Worm (Caenorhabditis elegans): ENCODE measurements around the gene ZK402.1.
A peak's percentile ranks its signal among the peaks of the same experiment; 100 is the strongest.

ZK402.1 gene

DNA sequence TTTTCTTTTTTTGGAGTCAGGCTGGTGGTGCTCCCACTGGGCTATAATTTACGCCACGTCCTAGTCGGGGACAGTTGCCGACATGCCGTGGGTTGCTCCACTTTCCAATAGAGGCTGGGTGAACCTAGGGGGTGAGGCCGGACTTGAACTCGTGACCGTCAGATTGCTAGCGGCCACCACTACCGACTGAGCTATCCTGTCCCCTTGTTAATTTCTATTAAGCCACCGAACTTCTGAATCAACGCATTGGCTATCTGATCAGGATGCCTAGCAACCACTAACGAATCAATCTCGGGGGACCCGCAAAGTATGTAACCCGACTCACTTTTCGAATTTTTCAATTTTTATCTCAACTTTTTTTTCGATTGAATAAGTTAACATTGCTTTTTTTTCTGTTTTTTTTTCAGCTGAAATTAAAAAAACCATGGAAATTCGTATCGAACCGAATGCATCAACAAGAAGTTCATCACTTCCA lies 17.1 kb upstream of the ZK402.1 start, which contains the start of gene F56C3.1 (continued):
- 0 out of 2 replicates have a peak, but pooled peaks have one; percentile 33 for TF ChIP-seq egl-43 (GFP tag; IDR thresholded peaks at IDR 0.05)
- TF ChIP-seq lin-1 (GFP tag; IDR thresholded peaks at IDR 0.05) = no peak
- no peak for TF ChIP-seq nhr-10 (tag; optimal IDR thresholded peaks at IDR 0.05)
- no peak for TF ChIP-seq ceh-62 (tag; optimal IDR thresholded peaks at IDR 0.05)
- no peak for TF ChIP-seq madf-9 (GFP tag; conservative IDR thresholded peaks at IDR 0.05)
- no peak for TF ChIP-seq hlh-30 (tag; optimal IDR thresholded peaks at IDR 0.05; ENCODE audit: insufficient read depth)
- TF ChIP-seq mep-1 (tag; optimal IDR thresholded peaks at IDR 0.05) = no peak
- TF ChIP-seq ama-1 (optimal IDR thresholded peaks at IDR 0.05) = no peak
- TF ChIP-seq nhr-111 (GFP tag; optimal IDR thresholded peaks at IDR 0.05) = no peak
- no peak for TF ChIP-seq nhr-76 (tag; optimal IDR thresholded peaks at IDR 0.05)
- no peak for TF ChIP-seq ceh-32 (tag; optimal IDR thresholded peaks at IDR 0.05; ENCODE audit: poor library complexity)
- peak; percentile 31; the same call in 1 of the 2 replicates for TF ChIP-seq lin-38 (GFP tag; IDR thresholded peaks at IDR 0.05)
- no peak for TF ChIP-seq dmd-8 (GFP tag; IDR thresholded peaks at IDR 0.05)
- TF ChIP-seq D1046.2 (GFP tag; IDR thresholded peaks at IDR 0.05) = no peak
- no peak for TF ChIP-seq T26A8.4 (GFP tag; IDR thresholded peaks at IDR 0.05)
- no peak for TF ChIP-seq nhr-41 (GFP tag; IDR thresholded peaks at IDR 0.05)
- no peak for TF ChIP-seq hif-1 (tag; optimal IDR thresholded peaks at IDR 0.05)
- no peak for TF ChIP-seq nhr-77 (tag; optimal IDR thresholded peaks at IDR 0.05)
- no peak for TF ChIP-seq ceh-82 (tag; optimal IDR thresholded peaks at IDR 0.05)
- no peak for TF ChIP-seq unc-130 (GFP tag; optimal IDR thresholded peaks at IDR 0.05)
- no peak for TF ChIP-seq dve-1 (tag; optimal IDR thresholded peaks at IDR 0.05; ENCODE audit: insufficient read depth)
- no peak for TF ChIP-seq tag-97 (GFP tag; IDR thresholded peaks at IDR 0.05)
- TF ChIP-seq ctbp-1 (GFP tag; IDR thresholded peaks at IDR 0.05) = no peak
- no peak for TF ChIP-seq lin-13 (GFP tag; optimal IDR thresholded peaks at IDR 0.05)
- TF ChIP-seq nhr-42 (GFP tag; IDR thresholded peaks at IDR 0.05) = peak; percentile 55; the same call in 1 of the 2 replicates
- no peak for TF ChIP-seq lin-15B (tag; optimal IDR thresholded peaks at IDR 0.05)
- TF ChIP-seq nhr-237 (tag; optimal IDR thresholded peaks at IDR 0.05) = no peak
- peak; percentile 73 for TF ChIP-seq hmg-1.1 (GFP tag; IDR thresholded peaks at IDR 0.05)
- no peak for TF ChIP-seq nhr-6 (tag; optimal IDR thresholded peaks at IDR 0.05)
- no peak for TF ChIP-seq attf-4 (tag; optimal IDR thresholded peaks at IDR 0.05)
- no peak for TF ChIP-seq snpc-1.2 (GFP tag; IDR thresholded peaks at IDR 0.05)
- TF ChIP-seq nhr-102 (tag; optimal IDR thresholded peaks at IDR 0.05) = peak; percentile 34
- 0 out of 2 replicates have a peak, but pooled peaks have one; percentile 47 for TF ChIP-seq php-3 (GFP tag; IDR thresholded peaks at IDR 0.05)

DNA sequence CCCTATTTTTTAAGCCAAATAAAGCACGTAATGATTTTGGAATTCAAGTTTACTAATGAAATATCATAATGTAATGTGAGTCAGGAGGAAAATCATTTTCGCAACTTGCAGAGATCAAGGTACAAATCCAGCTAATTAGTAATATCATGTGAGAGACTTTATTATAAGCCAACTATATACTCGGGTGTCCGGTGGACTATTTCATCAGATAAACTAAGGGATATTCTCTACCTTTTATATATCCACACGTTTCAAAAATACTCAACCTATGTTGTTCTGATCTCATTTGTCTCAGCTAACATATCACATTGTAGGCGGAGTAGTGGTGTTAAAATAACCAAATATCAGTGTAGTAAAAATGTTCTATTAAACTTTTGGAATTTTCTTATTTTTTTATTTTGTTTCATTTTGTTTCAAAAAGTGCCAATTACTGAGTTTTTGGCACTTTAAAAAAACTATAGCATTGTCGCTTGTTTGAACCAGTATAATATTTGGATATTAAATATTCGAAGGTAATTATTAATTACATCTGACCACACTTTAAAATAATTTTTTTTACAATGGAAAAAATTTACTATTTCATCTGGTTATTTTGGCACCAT lies 14.6 kb upstream of the ZK402.1 start:
- peak; percentile 97 for TF ChIP-seq F37D6.2 (tag; optimal IDR thresholded peaks at IDR 0.05)
- peak; percentile 99 for TF ChIP-seq hmg-1.1 (GFP tag; IDR thresholded peaks at IDR 0.05)
- peak; percentile 97 for TF ChIP-seq rbr-2 (tag; optimal IDR thresholded peaks at IDR 0.05)
- TF ChIP-seq cey-2 (tag; optimal IDR thresholded peaks at IDR 0.05; ENCODE audit: borderline replicate concordance, insufficient read depth) = peak; percentile 65
- peak; percentile 77 for TF ChIP-seq egl-43 (GFP tag; IDR thresholded peaks at IDR 0.05)
- TF ChIP-seq unc-130 (GFP tag; optimal IDR thresholded peaks at IDR 0.05) = no peak
- TF ChIP-seq mxl-3 (GFP tag; optimal IDR thresholded peaks at IDR 0.05) = peak; percentile 76
- peak; percentile 70 for TF ChIP-seq lin-39 (tag; optimal IDR thresholded peaks at IDR 0.05)
- no peak for TF ChIP-seq snpc-1.2 (GFP tag; IDR thresholded peaks at IDR 0.05)
- no peak for TF ChIP-seq daf-8 (GFP tag; IDR thresholded peaks at IDR 0.05)
- no peak for TF ChIP-seq set-16 (GFP tag; IDR thresholded peaks at IDR 0.05)
- TF ChIP-seq ceh-44 (GFP tag; IDR thresholded peaks at IDR 0.05) = 0 out of 2 replicates have a peak, but pooled peaks have one; percentile 32
- peak in 1 of 2 experiments; percentile 55 for TF ChIP-seq ZK546.5 (tag; optimal IDR thresholded peaks at IDR 0.05)
- TF ChIP-seq nhr-10 (tag; optimal IDR thresholded peaks at IDR 0.05) = peak; percentile 92
- peak; percentile 73 for TF ChIP-seq nhr-25 (tag; optimal IDR thresholded peaks at IDR 0.05; ENCODE audit: borderline replicate concordance, insufficient read depth)
- peak; percentile 78 for TF ChIP-seq nhr-237 (tag; optimal IDR thresholded peaks at IDR 0.05)
- peak; percentile 94 for TF ChIP-seq dve-1 (tag; optimal IDR thresholded peaks at IDR 0.05; ENCODE audit: insufficient read depth)
- TF ChIP-seq php-3 (GFP tag; IDR thresholded peaks at IDR 0.05) = peak; percentile 87
- peak; percentile 72 for TF ChIP-seq lin-38 (GFP tag; IDR thresholded peaks at IDR 0.05)
- TF ChIP-seq daf-12 (tag; optimal IDR thresholded peaks at IDR 0.05) = no peak
- TF ChIP-seq spr-3 (GFP tag; optimal IDR thresholded peaks at IDR 0.05) = peak; percentile 92
- peak; percentile 98 for TF ChIP-seq nhr-6 (tag; optimal IDR thresholded peaks at IDR 0.05)
- no peak for TF ChIP-seq lim-7 (GFP tag; IDR thresholded peaks at IDR 0.05)
- TF ChIP-seq D1046.2 (GFP tag; IDR thresholded peaks at IDR 0.05) = no peak
- TF ChIP-seq aly-2 (tag; optimal IDR thresholded peaks at IDR 0.05) = no peak
- peak; percentile 74 for TF ChIP-seq zfp-3 (GFP tag; conservative IDR thresholded peaks at IDR 0.05)

Measured in whole organism, L4 larva.